Fruit fly (Drosophila melanogaster) whole organism, embryonic: ENCODE measurements around the gene CG31800.

Experiments
- Abd-B ChIP-seq: fragments of 200-800 bp; sonication (Bioruptor generic); optimal IDR thresholded peaks from 2 replicates; lab custom pipeline; 2018; ENCODE audit warnings: missing biosample characterization, mild to moderate bottlenecking, missing genetic modification characterization, moderate library complexity
- Ada2b ChIP-seq: fragments of 200-800 bp; sonication (Bioruptor generic); IDR thresholded peaks from 2 replicates; pipeline ENCODE4 v1.3.6; 2022; ENCODE audit warnings: missing biosample characterization, missing genetic modification characterization
- CG11723 ChIP-seq: fragments of 200-800 bp; sonication (Bioruptor generic); optimal IDR thresholded peaks from 2 replicates; lab custom pipeline; 2017; ENCODE audit warnings: missing biosample characterization, mild to moderate bottlenecking, missing genetic modification characterization
- CG12299 ChIP-seq: fragments of 200-800 bp; sonication (Bioruptor generic); optimal IDR thresholded peaks from 2 replicates; lab custom pipeline; 2018; ENCODE audit warnings: missing biosample characterization, mild to moderate bottlenecking, missing genetic modification characterization
- CG13296 ChIP-seq: fragments of 200-800 bp; sonication (Bioruptor generic); optimal IDR thresholded peaks from 3 replicates; lab custom pipeline; 2018; ENCODE audit warnings: missing biosample characterization, mild to moderate bottlenecking, missing genetic modification characterization
- CG14667 ChIP-seq: fragments of 200-800 bp; sonication (Bioruptor generic); IDR thresholded peaks from 2 replicates; pipeline ENCODE4 v1.3.6; 2022; ENCODE audit warnings: missing biosample characterization, missing genetic modification characterization
- CG2120 ChIP-seq: fragments of 200-800 bp; sonication (Bioruptor generic); optimal IDR thresholded peaks from 3 replicates; lab custom pipeline; 2016; ENCODE audit warnings: missing biosample characterization, missing genetic modification characterization
- CG3281 ChIP-seq: fragments of 200-800 bp; sonication (Bioruptor generic); optimal IDR thresholded peaks from 3 replicates; lab custom pipeline; 2017; ENCODE audit warnings: missing biosample characterization, mild to moderate bottlenecking, missing genetic modification characterization
- CG34224 ChIP-seq: fragments of 200-800 bp; sonication (Bioruptor generic); IDR thresholded peaks from 3 replicates; pipeline ENCODE4 v1.3.6; 2022; ENCODE audit warnings: missing biosample characterization, missing genetic modification characterization; ENCODE audit not compliant: partially characterized antibody
- CG42726 ChIP-seq: fragments of 200-800 bp; sonication (Bioruptor generic); IDR thresholded peaks from 2 replicates; pipeline ENCODE4 v1.3.6; 2022; ENCODE audit warnings: missing biosample characterization, missing genetic modification characterization; ENCODE audit not compliant: partially characterized antibody
- CG4424 ChIP-seq: fragments of 200-800 bp; sonication (Bioruptor generic); optimal IDR thresholded peaks from 3 replicates; lab custom pipeline; 2016; ENCODE audit warnings: missing biosample characterization, missing genetic modification characterization
- CG4820 ChIP-seq: fragments of 200-800 bp; sonication (Bioruptor generic); optimal IDR thresholded peaks from 3 replicates; lab custom pipeline; 2016; ENCODE audit warnings: missing biosample characterization, missing genetic modification characterization
- CG6813 ChIP-seq: fragments of 200-800 bp; sonication (Bioruptor generic); optimal IDR thresholded peaks from 2 replicates; lab custom pipeline; 2017; ENCODE audit warnings: missing biosample characterization, missing genetic modification characterization, mild to moderate bottlenecking, moderate library complexity, missing genetic modification reagents
- CG6854 ChIP-seq: fragments of 200-800 bp; sonication (Bioruptor generic); optimal IDR thresholded peaks from 3 replicates; lab custom pipeline; 2017; ENCODE audit warnings: missing biosample characterization, mild to moderate bottlenecking, missing genetic modification characterization
- CG8281 ChIP-seq: fragments of 200-800 bp; sonication (Bioruptor generic); optimal IDR thresholded peaks from 2 replicates; lab custom pipeline; 2018; ENCODE audit warnings: missing biosample characterization, mild to moderate bottlenecking, missing genetic modification characterization, moderate library complexity
- CG8359 ChIP-seq: fragments of 200-800 bp; sonication (Bioruptor generic); optimal IDR thresholded peaks from 2 replicates; lab custom pipeline; 2017; ENCODE audit warnings: missing biosample characterization, mild to moderate bottlenecking, missing genetic modification characterization, borderline replicate concordance
- CG9215 ChIP-seq: fragments of 200-800 bp; sonication (Bioruptor generic); IDR thresholded peaks from 2 replicates; pipeline ENCODE4 v1.3.6; 2022; ENCODE audit warnings: missing biosample characterization, missing genetic modification characterization
- Dip3 ChIP-seq: fragments of 200-800 bp; sonication (Bioruptor generic); optimal IDR thresholded peaks from 3 replicates; lab custom pipeline; 2016; ENCODE audit warnings: missing biosample characterization, missing genetic modification characterization
- Dp ChIP-seq: fragments of 200-800 bp; sonication (Bioruptor generic); optimal IDR thresholded peaks from 2 replicates; lab custom pipeline; 2018; ENCODE audit warnings: missing biosample characterization, mild to moderate bottlenecking, missing genetic modification characterization, moderate library complexity
- Eip74EF ChIP-seq, 2 experiments: fragments of 200-800 bp in 1 of 2; fragments of >200 bp in 1 of 2; sonication (Bioruptor generic) in 1 of 2; optimal IDR thresholded peaks; 2 replicates each; lab custom pipeline; 2017 to 2019; ENCODE audit warnings: missing biosample characterization in 2 of 2, missing genetic modification characterization in 2 of 2, mild to moderate bottlenecking in 1 of 2, moderate library complexity in 1 of 2
- Elba2 ChIP-seq: fragments of 200-800 bp; sonication (Bioruptor generic); optimal IDR thresholded peaks from 3 replicates; lab custom pipeline; 2016; ENCODE audit warnings: missing biosample characterization, missing genetic modification characterization
- HLH54F ChIP-seq: fragments of 200-800 bp; sonication (Bioruptor generic); optimal IDR thresholded peaks from 3 replicates; lab custom pipeline; 2016; ENCODE audit warnings: missing biosample characterization, missing genetic modification characterization
- HLHmδ ChIP-seq: fragments of 200-800 bp; sonication (Bioruptor generic); optimal IDR thresholded peaks from 2 replicates; lab custom pipeline; 2018; ENCODE audit warnings: missing biosample characterization, mild to moderate bottlenecking, missing genetic modification characterization, moderate library complexity
- Hey ChIP-seq: fragments of 200-800 bp; sonication (Bioruptor generic); optimal IDR thresholded peaks from 3 replicates; lab custom pipeline; 2018; ENCODE audit warnings: missing biosample characterization, mild to moderate bottlenecking, missing genetic modification characterization
- MBD-R2 ChIP-seq: fragments of 200-800 bp; sonication (Bioruptor generic); IDR thresholded peaks from 2 replicates; pipeline ENCODE4 v1.3.6; 2022; ENCODE audit warnings: missing biosample characterization, missing genetic modification characterization
- Max ChIP-seq: fragments of 200-800 bp; sonication (Bioruptor generic); optimal IDR thresholded peaks from 2 replicates; lab custom pipeline; 2016; ENCODE audit warnings: missing biosample characterization, mild to moderate bottlenecking, missing genetic modification characterization
- Ravus ChIP-seq: fragments of 200-800 bp; sonication (Bioruptor generic); IDR thresholded peaks from 2 replicates; pipeline ENCODE4 v1.3.6; 2022; ENCODE audit warnings: missing biosample characterization, missing genetic modification characterization
- Spps ChIP-seq: fragments of 200-800 bp; sonication (Bioruptor generic); optimal IDR thresholded peaks from 2 replicates; lab custom pipeline; 2018; ENCODE audit warnings: missing biosample characterization, mild to moderate bottlenecking, missing genetic modification characterization
- cg ChIP-seq: fragments of 200-800 bp; sonication (Bioruptor generic); optimal IDR thresholded peaks from 3 replicates; lab custom pipeline; 2019; ENCODE audit warnings: missing biosample characterization, mild to moderate bottlenecking, missing genetic modification characterization, moderate library complexity
- chif ChIP-seq, 2 experiments: fragments of 200-800 bp; sonication (Bioruptor generic); optimal IDR thresholded peaks; 3 replicates each; lab custom pipeline; 2016; ENCODE audit warnings: missing biosample characterization in 2 of 2, missing genetic modification characterization in 2 of 2
- chinmo ChIP-seq: fragments of 200-800 bp; sonication (Bioruptor generic); IDR thresholded peaks from 4 replicates; pipeline ENCODE4 v1.3.6; 2022; ENCODE audit warnings: missing biosample characterization, missing genetic modification characterization; ENCODE audit not compliant: partially characterized antibody
- corto ChIP-seq: fragments of 200-800 bp; sonication (Bioruptor generic); optimal IDR thresholded peaks from 2 replicates; lab custom pipeline; 2016; ENCODE audit warnings: missing biosample characterization, mild to moderate bottlenecking, missing genetic modification characterization, moderate library complexity
- dmrt99B ChIP-seq: fragments of 200-800 bp; sonication (Bioruptor generic); optimal IDR thresholded peaks from 2 replicates; lab custom pipeline; 2018; ENCODE audit warnings: missing biosample characterization, mild to moderate bottlenecking, missing genetic modification characterization, moderate library complexity
- fd96Cb ChIP-seq: fragments of 200-800 bp; sonication (Bioruptor generic); optimal IDR thresholded peaks from 2 replicates; lab custom pipeline; 2018; ENCODE audit warnings: missing biosample characterization, mild to moderate bottlenecking, missing genetic modification characterization, moderate library complexity
- grau ChIP-seq: fragments of 200-800 bp; optimal IDR thresholded peaks from 3 replicates; lab custom pipeline; 2019; ENCODE audit warnings: missing biosample characterization, mild to moderate bottlenecking, missing genetic modification characterization, moderate library complexity
- grn ChIP-seq: fragments of 200-800 bp; sonication (Bioruptor generic); optimal IDR thresholded peaks from 3 replicates; lab custom pipeline; 2017; ENCODE audit warnings: missing biosample characterization, missing genetic modification characterization
- gro ChIP-seq: fragments of 200-800 bp; sonication (Bioruptor generic); optimal IDR thresholded peaks from 2 replicates; lab custom pipeline; 2016; ENCODE audit warnings: missing biosample characterization, missing genetic modification characterization
- gsb-n ChIP-seq: fragments of 200-800 bp; sonication (Bioruptor generic); optimal IDR thresholded peaks from 3 replicates; lab custom pipeline; 2018; ENCODE audit warnings: missing biosample characterization, mild to moderate bottlenecking, missing genetic modification characterization
- lov ChIP-seq, 2 experiments: fragments of 200-800 bp in 1 of 2; fragments of >200 bp in 1 of 2; sonication (Bioruptor generic) in 1 of 2; IDR thresholded peaks in 1 of 2; optimal IDR thresholded peaks in 1 of 2; 2 replicates in 1 of 2; 3 replicates in 1 of 2; pipeline versions ENCODE4 v1.3.6 to Lab custom; 2017 to 2022; ENCODE audit warnings: missing biosample characterization in 1 of 2, missing genetic modification characterization in 1 of 2
- mam ChIP-seq: fragments of 200-800 bp; sonication (Bioruptor generic); optimal IDR thresholded peaks from 3 replicates; lab custom pipeline; 2016; ENCODE audit warnings: missing biosample characterization, missing genetic modification characterization
- onecut ChIP-seq: fragments of 200-800 bp; sonication (Bioruptor generic); IDR thresholded peaks from 2 replicates; pipeline ENCODE4 v1.3.6; 2022; ENCODE audit warnings: missing biosample characterization, missing genetic modification characterization
- org-1 ChIP-seq: fragments of 200-800 bp; sonication (Bioruptor generic); optimal IDR thresholded peaks from 2 replicates; lab custom pipeline; 2017; ENCODE audit warnings: missing biosample characterization, missing genetic modification characterization
- pum ChIP-seq: fragments of 200-800 bp; sonication (Bioruptor generic); optimal IDR thresholded peaks from 2 replicates; lab custom pipeline; 2016; ENCODE audit warnings: missing biosample characterization, missing genetic modification characterization
- schlank ChIP-seq: fragments of 200-800 bp; sonication (Bioruptor generic); optimal IDR thresholded peaks from 2 replicates; lab custom pipeline; 2018; ENCODE audit warnings: missing biosample characterization, mild to moderate bottlenecking, missing genetic modification characterization
- sens-2 ChIP-seq: fragments of 200-800 bp; sonication (Bioruptor generic); IDR thresholded peaks from 2 replicates; pipeline ENCODE4 v1.3.6; 2022; ENCODE audit warnings: missing biosample characterization, missing genetic modification characterization
- sisA ChIP-seq: fragments of 200-800 bp; sonication (Bioruptor generic); IDR thresholded peaks from 2 replicates; pipeline ENCODE4 v1.3.6; 2022; ENCODE audit warnings: missing biosample characterization, missing genetic modification characterization
- tgo ChIP-seq: fragments of 200-800 bp; sonication (Bioruptor generic); IDR thresholded peaks from 3 replicates; pipeline ENCODE4 v1.3.6; 2022; ENCODE audit warnings: missing biosample characterization, missing genetic modification characterization
- wdn ChIP-seq: fragments of 200-800 bp; sonication (Bioruptor generic); IDR thresholded peaks from 2 replicates; pipeline ENCODE4 v1.3.6; 2022; ENCODE audit warnings: missing biosample characterization, missing genetic modification characterization

Gene CG31800

dm6 chr2L:19011895-19012645, 22.3 kb downstream of the CG31800 start (continued):
- peak; percentile 68 for TF ChIP-seq Abd-B (GFP tag; lab: Kevin White, UChicago)
- TF ChIP-seq CG13296 (GFP tag; lab: Kevin White, UChicago) = peak; percentile 69
- TF ChIP-seq CG12299 = peak; percentile 67
- TF ChIP-seq Dp (GFP tag; lab: Kevin White, UChicago) = no peak
- TF ChIP-seq CG4820 (GFP tag; lab: Kevin White, UChicago) = peak; percentile 68
- TF ChIP-seq sens-2 = peak; percentile 50; the same call in 1 of the 2 replicates
- no peak for TF ChIP-seq CG8359
- peak; percentile 78 for TF ChIP-seq CG9215 (GFP tag; lab: Robert Waterston, UW)
- TF ChIP-seq CG3281 (GFP tag; lab: Kevin White, UChicago) = peak; percentile 79
- TF ChIP-seq grau (tag; lab: Kevin White, UChicago) = peak; percentile 84
- TF ChIP-seq org-1 (GFP tag; lab: Kevin White, UChicago) = peak; percentile 87
- peak; percentile 88 for TF ChIP-seq tgo (GFP tag; lab: Robert Waterston, UW)
- no peak for TF ChIP-seq CG34224 (GFP tag; lab: Robert Waterston, UW)
- peak; percentile 69 for TF ChIP-seq CG14667 (GFP tag; lab: Robert Waterston, UW)
- TF ChIP-seq chinmo = no peak
- TF ChIP-seq Elba2 (GFP tag; lab: Kevin White, UChicago) = no peak
- peak; percentile 27 for TF ChIP-seq cg (GFP tag; lab: Kevin White, UChicago)
- peak; percentile 70 for TF ChIP-seq CG6813 (GFP tag; lab: Kevin White, UChicago)
- no peak for TF ChIP-seq HLHmδ (GFP tag; lab: Kevin White, UChicago)
- peak; percentile 75 for TF ChIP-seq fd96Cb
- peak; percentile 44 for TF ChIP-seq CG8281 (tag; lab: Kevin White, UChicago)
- peak; percentile 7 for TF ChIP-seq grn (GFP tag; lab: Kevin White, UChicago)
- TF ChIP-seq CG2120 (GFP tag; lab: Kevin White, UChicago) = peak; percentile 94
- peak; percentile 83 for TF ChIP-seq Ada2b (GFP tag; lab: Robert Waterston, UW)
- TF ChIP-seq onecut (GFP tag; lab: Robert Waterston, UW) = peak; percentile 59
- peak; percentile 82 for TF ChIP-seq Dip3
- peak; percentile 81 for TF ChIP-seq gro (GFP tag; lab: Kevin White, UChicago)
- TF ChIP-seq gsb-n (tag; lab: Kevin White, UChicago) = peak; percentile 58
- peak; percentile 88 for TF ChIP-seq dmrt99B (tag; lab: Kevin White, UChicago)
- peak; percentile 74 for TF ChIP-seq pum (GFP tag; lab: Kevin White, UChicago)
- peak; percentile 50 for TF ChIP-seq CG11723
- TF ChIP-seq Max (GFP tag; lab: Kevin White, UChicago) = peak; percentile 55
- TF ChIP-seq sisA (GFP tag; lab: Robert Waterston, UW) = peak; percentile 87
- 0 out of 2 replicates have a peak, but pooled peaks have one; percentile 43 for TF ChIP-seq wdn
- TF ChIP-seq CG42726 (GFP tag; lab: Robert Waterston, UW) = no peak
- peak in 1 of 2 experiments; percentile 53 for TF ChIP-seq Eip74EF (GFP tag; optimal IDR thresholded peaks at IDR 0.05; lab: Kevin White, UChicago)
- TF ChIP-seq Spps = peak; percentile 6
- TF ChIP-seq CG4424 (GFP tag; lab: Kevin White, UChicago) = peak; percentile 66
- TF ChIP-seq HLH54F (GFP tag; lab: Kevin White, UChicago) = peak; percentile 79
- TF ChIP-seq chif (GFP tag; optimal IDR thresholded peaks at IDR 0.05; lab: Kevin White, UChicago) = peak; percentile 58 to 73
- TF ChIP-seq Hey = peak; percentile 100
- TF ChIP-seq lov (optimal IDR thresholded peaks at IDR 0.05; lab: Kevin White, UChicago) = no peak
- 0 out of 3 replicates have a peak, but pooled peaks have one; percentile 41 for TF ChIP-seq lov (GFP tag; IDR thresholded peaks at IDR 0.05; lab: Robert Waterston, UW)
- TF ChIP-seq MBD-R2 (GFP tag; lab: Robert Waterston, UW) = peak; percentile 41; the same call in 1 of the 2 replicates
- peak; percentile 45 for TF ChIP-seq corto (GFP tag; lab: Kevin White, UChicago)
- peak; percentile 47 for TF ChIP-seq Ravus
- peak; percentile 75 for TF ChIP-seq schlank
- peak; percentile 18 for TF ChIP-seq CG6854 (GFP tag; lab: Kevin White, UChicago)
- TF ChIP-seq mam (GFP tag; lab: Kevin White, UChicago) = peak; percentile 88
